Fruit fly (Drosophila melanogaster) whole organism: ENCODE results near the gene alpha-Est3.

Experiments
- CG8478 ChIP-seq: fragments of >200 bp; optimal IDR thresholded peaks from 2 replicates; lab custom pipeline; 2018; ENCODE audit warnings: inconsistent platforms
- EcR ChIP-seq, 2 experiments: fragments of >200 bp; optimal IDR thresholded peaks; 2 replicates each; lab custom pipeline; 2017; ENCODE audit warnings: missing biosample characterization in 2 of 2, missing genetic modification characterization in 2 of 2, missing genetic modification reagents in 2 of 2
- psq ChIP-seq: fragments of >200 bp; optimal IDR thresholded peaks from 2 replicates; lab custom pipeline; 2017
- usp ChIP-seq: fragments of >200 bp; optimal IDR thresholded peaks from 2 replicates; lab custom pipeline; 2017; ENCODE audit warnings: missing biosample characterization, missing genetic modification characterization, mixed read lengths

DNA sequence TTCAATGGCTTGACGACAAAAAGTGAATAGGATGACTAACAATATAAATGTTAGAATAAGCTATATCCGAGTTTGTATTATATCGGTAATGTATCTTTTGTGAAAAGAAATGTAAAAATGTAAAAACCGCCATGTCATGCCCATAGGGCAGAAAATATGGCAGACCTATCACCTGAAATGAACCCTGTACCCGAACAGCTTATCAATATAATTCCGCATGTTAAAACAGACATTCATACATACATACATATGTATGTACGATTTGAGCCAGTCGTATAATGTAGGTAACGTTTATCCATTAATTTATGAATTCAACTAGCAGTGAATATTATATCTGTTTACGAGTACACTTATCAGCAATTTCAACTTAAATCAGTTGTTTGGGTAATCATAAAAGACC, 51.5 kb downstream of the alpha-Est3 start:
- no peak for TF ChIP-seq psq (lab: Kevin White, UChicago)
- no peak for TF ChIP-seq CG8478 (lab: Kevin White, UChicago)
- no peak for TF ChIP-seq EcR (GFP tag; optimal IDR thresholded peaks at IDR 0.05; lab: Kevin White, UChicago)
- TF ChIP-seq usp (GFP tag; lab: Kevin White, UChicago), result no peak
